Worm (Caenorhabditis elegans) whole organism, mixed stage, embryonic: ENCODE measurements around the gene W04G3.11.

Experiments
- M03D4.4 ChIP-seq: sonication (generic microtip); optimal IDR thresholded peaks from 2 replicates; lab custom pipeline; 2017; ENCODE audit warnings: mild to moderate bottlenecking, missing genetic modification characterization, missing compliant biosample characterization
- bed-3 ChIP-seq: fragments of 200-800 bp; sonication (Bioruptor generic); optimal IDR thresholded peaks from 3 replicates; lab custom pipeline; 2018; ENCODE audit warnings: mild to moderate bottlenecking, missing genetic modification characterization, moderate library complexity, missing compliant biosample characterization
- blmp-1 ChIP-seq: fragments of 150-350 bp; optimal IDR thresholded peaks from 2 replicates; lab custom pipeline; 2014; ENCODE audit warnings: missing biosample characterization, missing genetic modification characterization
- ceh-39 ChIP-seq: fragments of 150-350 bp; optimal IDR thresholded peaks from 2 replicates; lab custom pipeline; 2014; ENCODE audit warnings: missing biosample characterization, missing genetic modification characterization
- ceh-83 ChIP-seq: fragments of 200-800 bp; sonication (Bioruptor generic); optimal IDR thresholded peaks from 2 replicates; lab custom pipeline; 2018; ENCODE audit warnings: mild to moderate bottlenecking, missing genetic modification characterization, missing compliant biosample characterization
- ces-1 ChIP-seq: fragments of 150-350 bp; optimal IDR thresholded peaks from 2 replicates; lab custom pipeline; 2014; ENCODE audit warnings: missing biosample characterization, missing genetic modification reagents, missing genetic modification characterization
- drap-1 ChIP-seq: fragments of 200-800 bp; sonication (Bioruptor generic); optimal IDR thresholded peaks from 3 replicates; lab custom pipeline; 2018; ENCODE audit warnings: mild to moderate bottlenecking, missing genetic modification characterization, missing compliant biosample characterization
- elt-1 ChIP-seq: sonication (generic microtip); optimal IDR thresholded peaks from 2 replicates; lab custom pipeline; 2017; ENCODE audit warnings: missing genetic modification characterization, mild to moderate bottlenecking, missing compliant biosample characterization, antibody characterized with exemption, moderate library complexity, borderline replicate concordance; ENCODE audit not compliant: insufficient read depth
- elt-3 ChIP-seq: fragments of 150-350 bp; optimal IDR thresholded peaks from 2 replicates; lab custom pipeline; 2014; ENCODE audit warnings: missing biosample characterization, missing genetic modification characterization
- flh-1 ChIP-seq: fragments of 200-800 bp; sonication (Bioruptor generic); optimal IDR thresholded peaks from 2 replicates; lab custom pipeline; 2018; ENCODE audit warnings: mild to moderate bottlenecking, missing genetic modification characterization, moderate library complexity, missing compliant biosample characterization
- ham-2 ChIP-seq: fragments of 200-800 bp; sonication (Bioruptor generic); optimal IDR thresholded peaks from 2 replicates; lab custom pipeline; 2018; ENCODE audit warnings: mild to moderate bottlenecking, missing genetic modification characterization, missing compliant biosample characterization
- hlh-1 ChIP-seq: fragments of 150-350 bp; optimal IDR thresholded peaks from 2 replicates; lab custom pipeline; 2014; ENCODE audit warnings: missing biosample characterization, missing genetic modification reagents, missing genetic modification characterization
- lin-13 ChIP-seq: fragments of 150-350 bp; optimal IDR thresholded peaks from 2 replicates; lab custom pipeline; 2014; ENCODE audit warnings: missing biosample characterization, missing genetic modification characterization
- lin-32 ChIP-seq: fragments of 200-800 bp; sonication (Bioruptor generic); optimal IDR thresholded peaks from 2 replicates; lab custom pipeline; 2018; ENCODE audit warnings: mild to moderate bottlenecking, missing genetic modification characterization, missing compliant biosample characterization
- lsy-2 ChIP-seq: fragments of 150-350 bp; optimal IDR thresholded peaks from 2 replicates; lab custom pipeline; 2014; ENCODE audit warnings: missing biosample characterization, missing genetic modification characterization
- mab-5 ChIP-seq: fragments of 150-350 bp; optimal IDR thresholded peaks from 2 replicates; lab custom pipeline; 2014; ENCODE audit warnings: missing biosample characterization, missing genetic modification characterization
- mep-1 ChIP-seq: fragments of 150-350 bp; optimal IDR thresholded peaks from 2 replicates; lab custom pipeline; 2017; ENCODE audit warnings: missing biosample characterization, missing genetic modification reagents, missing genetic modification characterization, inconsistent platforms
- mls-2 ChIP-seq: sonication (generic microtip); optimal IDR thresholded peaks from 2 replicates; lab custom pipeline; 2016; ENCODE audit warnings: mild to moderate bottlenecking, missing genetic modification characterization, moderate library complexity, missing compliant biosample characterization
- nhr-12 ChIP-seq: fragments of 150-350 bp; optimal IDR thresholded peaks from 2 replicates; lab custom pipeline; 2014; ENCODE audit warnings: missing biosample characterization, missing genetic modification characterization
- nhr-2 ChIP-seq: fragments of 150-350 bp; optimal IDR thresholded peaks from 2 replicates; lab custom pipeline; 2014; ENCODE audit warnings: missing biosample characterization, missing genetic modification characterization
- nhr-28 ChIP-seq: fragments of 150-350 bp; optimal IDR thresholded peaks from 2 replicates; lab custom pipeline; 2014; ENCODE audit warnings: missing biosample characterization, missing genetic modification characterization
- pha-4 ChIP-seq: fragments of 150-350 bp; optimal IDR thresholded peaks from 2 replicates; lab custom pipeline; 2018; ENCODE audit warnings: missing biosample characterization, missing genetic modification reagents, missing genetic modification characterization
- sem-2 ChIP-seq: fragments of 200-800 bp; sonication (Bioruptor generic); optimal IDR thresholded peaks from 2 replicates; lab custom pipeline; 2018; ENCODE audit warnings: mild to moderate bottlenecking, missing genetic modification characterization, missing compliant biosample characterization
- snpc-4 ChIP-seq: fragments of 150-350 bp; optimal IDR thresholded peaks from 2 replicates; lab custom pipeline; 2014; ENCODE audit warnings: missing biosample characterization, missing genetic modification characterization
- sptf-1 ChIP-seq: sonication (generic microtip); optimal IDR thresholded peaks from 2 replicates; lab custom pipeline; 2017; ENCODE audit warnings: mild to moderate bottlenecking, missing genetic modification characterization, moderate library complexity, missing compliant biosample characterization
- tbx-8 ChIP-seq: fragments of 200-800 bp; sonication (Bioruptor generic); optimal IDR thresholded peaks from 2 replicates; lab custom pipeline; 2018; ENCODE audit warnings: mild to moderate bottlenecking, missing genetic modification characterization, moderate library complexity, missing compliant biosample characterization
- unc-120 ChIP-seq: sonication (generic microtip); optimal IDR thresholded peaks from 2 replicates; lab custom pipeline; 2017; ENCODE audit warnings: missing genetic modification characterization, missing compliant biosample characterization; ENCODE audit not compliant: poor library complexity, severe bottlenecking
- unc-39 ChIP-seq: fragments of 150-350 bp; optimal IDR thresholded peaks from 2 replicates; lab custom pipeline; 2014; ENCODE audit warnings: missing biosample characterization, missing genetic modification characterization
- unc-62 ChIP-seq: fragments of 150-350 bp; optimal IDR thresholded peaks from 2 replicates; lab custom pipeline; 2014; ENCODE audit warnings: missing biosample characterization, missing genetic modification reagents, missing genetic modification characterization
- zip-8 ChIP-seq: fragments of 150-350 bp; optimal IDR thresholded peaks from 2 replicates; lab custom pipeline; 2014; ENCODE audit warnings: missing biosample characterization, missing genetic modification characterization
- ztf-11 ChIP-seq: fragments of 150-350 bp; optimal IDR thresholded peaks from 2 replicates; lab custom pipeline; 2014; ENCODE audit warnings: missing biosample characterization, missing genetic modification characterization

The W04G3.11 gene

DNA sequence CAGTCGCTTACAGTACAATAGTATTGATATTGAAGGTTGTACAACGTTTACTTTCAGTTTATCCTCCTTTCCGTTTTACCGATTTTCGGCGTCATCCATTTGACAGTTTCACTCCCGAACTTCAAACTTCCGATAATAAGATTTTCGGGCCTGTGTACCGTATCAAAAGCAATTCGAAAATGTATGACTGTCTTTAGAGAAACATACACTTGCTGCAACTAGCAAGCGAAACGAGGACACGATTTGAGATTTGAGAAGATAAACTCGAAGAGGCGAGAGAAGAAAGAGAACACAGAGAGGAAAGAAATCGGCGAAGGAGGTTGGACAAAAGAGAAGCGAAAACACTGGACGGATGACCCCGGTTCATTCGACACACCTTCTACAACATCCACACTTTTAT, 27.1 kb upstream of the W04G3.11 start, which contains the start of gene lpr-5:
TSS of gene lpr-5 (plus strand) at position 220 of the 400 bp plus-strand sequence.
- TF ChIP-seq ham-2 (GFP tag; lab: Kevin White, UChicago) (peak; percentile 9), M03D4.4 (tag; lab: Kevin White, UChicago) (no peak), blmp-1 (peak; percentile 4)

DNA sequence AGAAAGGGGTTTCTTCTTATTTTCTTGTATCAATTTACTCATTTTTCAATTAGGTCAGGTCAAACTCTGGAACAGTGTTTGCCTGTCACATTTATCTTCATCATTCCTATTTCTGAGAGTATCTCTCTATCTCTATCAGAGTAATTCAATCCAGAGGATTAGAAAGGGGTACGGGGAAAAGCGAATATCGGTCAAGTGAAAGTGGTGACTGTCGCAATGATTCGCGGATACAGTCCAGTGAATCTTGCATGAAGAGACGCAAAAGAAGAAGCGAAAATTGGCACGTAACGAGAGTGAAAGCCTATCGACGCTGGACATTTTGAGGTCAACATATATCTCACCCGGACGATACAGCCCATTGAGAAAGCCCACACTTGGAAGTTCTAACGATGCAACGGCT, 24.2 kb upstream of the W04G3.11 start, which contains the start of gene lpr-4:
TSS of gene lpr-4 (plus strand) at position 328 of the 400 bp plus-strand sequence.
- TF ChIP-seq hlh-1 (no peak), elt-3 (tag; lab: Kevin White, UChicago) (peak; percentile 57), ceh-83 (GFP tag; lab: Kevin White, UChicago) (no peak), ztf-11 (tag; lab: Kevin White, UChicago) (no peak), mls-2 (tag; lab: Kevin White, UChicago) (no peak), unc-120 (tag; lab: Kevin White, UChicago) (no peak), snpc-4 (tag; lab: Kevin White, UChicago) (no peak), flh-1 (GFP tag; lab: Kevin White, UChicago) (no peak), mep-1 (tag; lab: Kevin White, UChicago) (no peak), tbx-8 (no peak), lin-32 (GFP tag; lab: Kevin White, UChicago) (no peak), unc-39 (no peak), lin-13 (tag; lab: Kevin White, UChicago) (no peak), blmp-1 (peak; percentile 98), drap-1 (no peak), mab-5 (tag; lab: Kevin White, UChicago) (no peak), nhr-2 (no peak), ces-1 (GFP tag; lab: Kevin White, UChicago) (no peak), unc-62 (GFP tag; lab: Kevin White, UChicago) (peak; percentile 57), pha-4 (no peak), lsy-2 (tag; lab: Kevin White, UChicago) (no peak), sem-2 (GFP tag; lab: Kevin White, UChicago) (no peak), elt-1 (peak; percentile 5), nhr-12 (no peak), sptf-1 (no peak), M03D4.4 (tag; lab: Kevin White, UChicago) (no peak), bed-3 (no peak), zip-8 (no peak), ham-2 (GFP tag; lab: Kevin White, UChicago) (peak; percentile 83)

DNA sequence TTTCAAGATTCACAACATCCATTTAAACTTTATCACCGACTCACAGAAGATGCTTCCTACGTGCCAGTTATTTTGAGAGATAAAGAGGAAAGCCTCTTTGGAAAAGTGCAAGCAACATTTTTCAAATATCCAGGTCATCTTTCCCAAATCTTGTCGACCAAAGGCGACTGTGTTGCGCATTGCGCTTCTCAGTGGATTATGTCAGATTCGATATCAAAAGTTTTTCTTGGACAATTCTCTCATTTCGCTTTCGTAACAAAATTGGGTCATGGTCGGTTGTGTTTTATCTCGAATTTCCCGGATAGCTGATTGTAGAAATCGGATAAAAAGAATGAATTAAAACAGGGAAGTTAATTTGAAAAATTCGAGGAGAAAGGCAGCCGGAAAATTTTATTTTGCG, 21.7 kb upstream of the W04G3.11 start:
- TF ChIP-seq ceh-39 (tag; lab: Kevin White, UChicago) (no peak), blmp-1 (peak; percentile 44), snpc-4 (tag; lab: Kevin White, UChicago) (no peak), nhr-28 (tag; lab: Kevin White, UChicago) (no peak), hlh-1 (no peak), ham-2 (GFP tag; lab: Kevin White, UChicago) (peak; percentile 33), unc-39 (no peak), elt-1 (peak; percentile 5)

DNA sequence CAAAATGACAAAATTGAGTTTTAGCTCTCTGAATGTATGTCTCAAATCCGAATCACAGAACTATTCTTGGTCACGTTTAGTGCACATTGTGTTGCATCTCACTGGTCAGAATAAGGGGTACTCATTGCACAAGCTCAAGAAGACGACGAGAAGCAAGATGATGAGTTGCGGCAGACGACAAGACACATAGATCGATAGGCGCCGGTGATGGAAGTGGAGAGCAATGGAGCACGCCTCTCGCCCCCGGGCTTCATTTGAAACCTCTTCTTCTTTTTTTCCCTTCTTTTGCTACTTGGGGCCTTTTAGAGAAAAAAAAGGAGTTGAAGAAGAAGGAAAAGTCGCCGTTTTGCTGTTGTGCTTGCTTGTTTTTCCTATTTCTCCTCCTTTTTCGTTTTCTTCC, 20.7 kb upstream of the W04G3.11 start, which contains the start of gene apt-9:
TSS of gene apt-9 (plus strand) at position 194 of the 400 bp plus-strand sequence.
- TF ChIP-seq sem-2 (GFP tag; lab: Kevin White, UChicago) (no peak), ces-1 (GFP tag; lab: Kevin White, UChicago) (peak; percentile 52)

DNA sequence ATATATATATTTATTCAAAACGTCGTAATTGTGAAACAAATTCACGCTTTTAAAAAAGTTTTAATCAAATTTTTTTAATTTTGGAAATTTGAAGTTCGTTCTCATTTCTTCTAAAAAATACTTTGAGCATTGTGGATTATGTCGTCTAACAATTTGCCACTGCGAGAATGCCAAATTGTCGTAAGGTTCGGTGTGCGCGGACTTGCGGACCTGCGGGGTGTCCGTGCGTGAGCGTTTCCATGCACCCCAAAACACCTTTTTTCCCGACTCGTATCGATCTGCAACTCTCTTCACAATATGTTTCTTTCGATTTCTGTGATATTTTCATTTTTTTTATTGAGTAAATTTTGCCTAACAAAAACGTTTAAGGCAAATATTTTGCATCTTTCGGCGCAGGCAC, 16.3 kb upstream of the W04G3.11 start:
- TF ChIP-seq lin-13 (tag; lab: Kevin White, UChicago), result peak; percentile 22
- no peak for TF ChIP-seq elt-3 (tag; lab: Kevin White, UChicago)

DNA sequence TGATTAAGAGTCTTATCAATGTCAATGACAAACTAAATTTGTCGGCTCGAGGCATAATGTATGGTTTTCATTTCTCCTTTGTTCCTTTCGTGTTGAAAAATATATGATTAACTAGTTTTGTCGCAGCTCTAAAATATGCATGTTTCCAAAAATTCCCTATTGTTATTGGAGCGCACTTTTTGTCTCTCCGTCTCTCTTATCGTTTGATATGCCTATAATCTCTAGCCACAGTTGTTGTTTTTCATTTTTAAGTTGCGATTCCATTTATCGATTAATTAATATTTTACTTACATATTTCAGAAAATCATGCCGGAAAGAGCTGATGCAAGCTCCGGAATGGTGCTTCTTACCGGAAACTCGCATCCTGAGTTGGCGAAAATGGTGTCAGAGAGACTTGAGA, 15.6 kb upstream of the W04G3.11 start, which contains the start of gene W04G3.5:
TSS of gene W04G3.5 (plus strand) at position 301 of the 400 bp plus-strand sequence.
- TF ChIP-seq unc-120 (tag; lab: Kevin White, UChicago) (no peak), lsy-2 (tag; lab: Kevin White, UChicago) (no peak)
